Worm (Caenorhabditis elegans) whole organism, L3 larva: ENCODE data around the gene spp-28.

Experiments
- R02D3.7 ChIP-seq: fragments of 150-350 bp; optimal IDR thresholded peaks from 2 replicates; lab custom pipeline; 2014; ENCODE audit warnings: missing biosample characterization, missing genetic modification characterization
- ZK546.5 ChIP-seq: sonication (generic microtip); optimal IDR thresholded peaks from 2 replicates; lab custom pipeline; 2017; ENCODE audit warnings: missing biosample characterization, missing genetic modification characterization
- ceh-16 ChIP-seq: sonication (generic microtip); optimal IDR thresholded peaks from 2 replicates; lab custom pipeline; 2017; ENCODE audit warnings: missing biosample characterization, missing genetic modification characterization
- ceh-28 ChIP-seq: fragments of 150-350 bp; optimal IDR thresholded peaks from 2 replicates; lab custom pipeline; 2014; ENCODE audit warnings: missing biosample characterization, missing genetic modification reagents, missing genetic modification characterization
- ceh-82 ChIP-seq: fragments of 150-350 bp; optimal IDR thresholded peaks from 2 replicates; lab custom pipeline; 2014; ENCODE audit warnings: missing biosample characterization, missing genetic modification characterization
- ceh-9 ChIP-seq: sonication (generic microtip); optimal IDR thresholded peaks from 2 replicates; lab custom pipeline; 2018; ENCODE audit warnings: missing biosample characterization, missing genetic modification characterization
- daf-12 ChIP-seq: fragments of 150-350 bp; optimal IDR thresholded peaks from 2 replicates; lab custom pipeline; 2014; ENCODE audit warnings: missing biosample characterization, missing genetic modification reagents, missing genetic modification characterization
- egl-27 ChIP-seq: sonication (generic microtip); optimal IDR thresholded peaks from 4 replicates; lab custom pipeline; 2017; ENCODE audit warnings: missing biosample characterization, missing genetic modification reagents, missing genetic modification characterization
- egl-5 ChIP-seq: fragments of 150-350 bp; optimal IDR thresholded peaks from 2 replicates; lab custom pipeline; 2017; ENCODE audit warnings: missing biosample characterization, missing genetic modification reagents, missing genetic modification characterization, inconsistent platforms
- elt-1 ChIP-seq: fragments of 150-350 bp; optimal IDR thresholded peaks from 2 replicates; lab custom pipeline; 2014; ENCODE audit warnings: missing biosample characterization, missing genetic modification characterization
- elt-2 ChIP-seq: sonication (generic microtip); optimal IDR thresholded peaks from 2 replicates; lab custom pipeline; 2016; ENCODE audit warnings: missing genetic modification reagents, mild to moderate bottlenecking, missing genetic modification characterization, missing compliant biosample characterization
- elt-3 ChIP-seq, 3 experiments: fragments of 150-350 bp in 1 of 3; sonication (generic microtip) in 2 of 3; optimal IDR thresholded peaks; 2 replicates in 2 of 3; 4 replicates in 1 of 3; lab custom pipeline; 2014 to 2017; ENCODE audit warnings: missing biosample characterization in 3 of 3, missing genetic modification characterization in 3 of 3
- eor-1 ChIP-seq, 2 experiments: fragments of 150-350 bp; optimal IDR thresholded peaks; 2 replicates each; lab custom pipeline; 2014 to 2018; ENCODE audit warnings: missing biosample characterization in 2 of 2, missing genetic modification characterization in 2 of 2
- fkh-10 ChIP-seq: sonication (generic microtip); optimal IDR thresholded peaks from 2 replicates; lab custom pipeline; 2017; ENCODE audit warnings: missing biosample characterization, missing genetic modification reagents, missing genetic modification characterization
- fkh-2 ChIP-seq: fragments of 150-350 bp; optimal IDR thresholded peaks from 2 replicates; lab custom pipeline; 2014; ENCODE audit warnings: missing biosample characterization, missing genetic modification reagents, missing genetic modification characterization
- fos-1 ChIP-seq: fragments of 150-350 bp; optimal IDR thresholded peaks from 2 replicates; lab custom pipeline; 2014; ENCODE audit warnings: missing biosample characterization, missing genetic modification characterization
- hmg-11 ChIP-seq: sonication (generic microtip); optimal IDR thresholded peaks from 2 replicates; lab custom pipeline; 2016; ENCODE audit warnings: missing genetic modification characterization, missing compliant biosample characterization
- lin-15B ChIP-seq: fragments of 150-350 bp; optimal IDR thresholded peaks from 2 replicates; lab custom pipeline; 2014; ENCODE audit warnings: missing biosample characterization, missing genetic modification characterization
- mdl-1 ChIP-seq: fragments of 150-350 bp; optimal IDR thresholded peaks from 2 replicates; lab custom pipeline; 2014; ENCODE audit warnings: missing biosample characterization, missing genetic modification characterization
- mml-1 ChIP-seq: fragments of 150-350 bp; sonication (generic microtip); optimal IDR thresholded peaks from 3 replicates; lab custom pipeline; 2014; ENCODE audit warnings: missing biosample characterization, missing genetic modification characterization
- nfya-1 ChIP-seq: sonication (generic microtip); optimal IDR thresholded peaks from 2 replicates; lab custom pipeline; 2017; ENCODE audit warnings: missing genetic modification characterization, mild to moderate bottlenecking, missing compliant biosample characterization, antibody characterized with exemption, moderate library complexity; ENCODE audit not compliant: insufficient read depth
- nhr-11 ChIP-seq: fragments of 150-350 bp; optimal IDR thresholded peaks from 2 replicates; lab custom pipeline; 2014; ENCODE audit warnings: missing biosample characterization, missing genetic modification characterization
- nhr-23 ChIP-seq: fragments of 150-350 bp; optimal IDR thresholded peaks from 2 replicates; lab custom pipeline; 2014; ENCODE audit warnings: missing biosample characterization, missing genetic modification reagents, missing genetic modification characterization
- nhr-237 ChIP-seq: fragments of 150-350 bp; optimal IDR thresholded peaks from 2 replicates; lab custom pipeline; 2014; ENCODE audit warnings: missing biosample characterization, missing genetic modification characterization
- nhr-25 ChIP-seq: sonication (generic microtip); optimal IDR thresholded peaks from 2 replicates; lab custom pipeline; 2017; ENCODE audit warnings: missing biosample characterization, missing genetic modification characterization
- nhr-28 ChIP-seq: fragments of 150-350 bp; optimal IDR thresholded peaks from 2 replicates; lab custom pipeline; 2014; ENCODE audit warnings: missing biosample characterization, missing genetic modification characterization
- nhr-43 ChIP-seq: sonication (generic microtip); optimal IDR thresholded peaks from 2 replicates; lab custom pipeline; 2016; ENCODE audit warnings: mild to moderate bottlenecking, missing genetic modification characterization, missing compliant biosample characterization; ENCODE audit not compliant: poor library complexity, severe bottlenecking
- nhr-67 ChIP-seq: fragments of 150-350 bp; optimal IDR thresholded peaks from 2 replicates; lab custom pipeline; 2014; ENCODE audit warnings: missing biosample characterization, missing genetic modification characterization
- nhr-76 ChIP-seq: fragments of 150-350 bp; sonication (generic microtip); optimal IDR thresholded peaks from 5 replicates; lab custom pipeline; 2014; ENCODE audit warnings: missing biosample characterization, missing genetic modification characterization
- nhr-77 ChIP-seq: fragments of 150-350 bp; optimal IDR thresholded peaks from 2 replicates; lab custom pipeline; 2014; ENCODE audit warnings: missing biosample characterization, missing genetic modification characterization
- pha-4 ChIP-seq: fragments of 150-350 bp; optimal IDR thresholded peaks from 2 replicates; lab custom pipeline; 2014; ENCODE audit warnings: missing biosample characterization, missing genetic modification reagents, missing genetic modification characterization
- pqm-1 ChIP-seq: fragments of 150-350 bp; optimal IDR thresholded peaks from 2 replicates; lab custom pipeline; 2017; ENCODE audit warnings: missing biosample characterization, missing genetic modification characterization, inconsistent platforms
- sea-2 ChIP-seq: fragments of 150-350 bp; sonication (generic microtip); optimal IDR thresholded peaks from 4 replicates; lab custom pipeline; 2014; ENCODE audit warnings: missing biosample characterization, missing genetic modification reagents, missing genetic modification characterization
- skn-1 ChIP-seq: fragments of 150-350 bp; optimal IDR thresholded peaks from 2 replicates; lab custom pipeline; 2014; ENCODE audit warnings: missing biosample characterization, missing genetic modification characterization
- snpc-4 ChIP-seq: fragments of 150-350 bp; optimal IDR thresholded peaks from 2 replicates; lab custom pipeline; 2014; ENCODE audit warnings: missing biosample characterization, missing genetic modification characterization
- tbx-2 ChIP-seq: sonication (generic microtip); optimal IDR thresholded peaks from 2 replicates; lab custom pipeline; 2016; ENCODE audit warnings: mild to moderate bottlenecking, missing genetic modification characterization, missing compliant biosample characterization
- unc-39 ChIP-seq: sonication (generic microtip); optimal IDR thresholded peaks from 4 replicates; lab custom pipeline; 2017; ENCODE audit warnings: missing biosample characterization, missing genetic modification characterization
- zag-1 ChIP-seq: fragments of 150-350 bp; optimal IDR thresholded peaks from 2 replicates; lab custom pipeline; 2014; ENCODE audit warnings: missing biosample characterization, missing genetic modification characterization
- ztf-11 ChIP-seq: fragments of 150-350 bp; optimal IDR thresholded peaks from 2 replicates; lab custom pipeline; 2014; ENCODE audit warnings: missing biosample characterization, missing genetic modification characterization
- ztf-4 ChIP-seq: fragments of 150-350 bp; optimal IDR thresholded peaks from 2 replicates; lab custom pipeline; 2014; ENCODE audit warnings: missing biosample characterization, missing genetic modification characterization

spp-28 gene

DNA sequence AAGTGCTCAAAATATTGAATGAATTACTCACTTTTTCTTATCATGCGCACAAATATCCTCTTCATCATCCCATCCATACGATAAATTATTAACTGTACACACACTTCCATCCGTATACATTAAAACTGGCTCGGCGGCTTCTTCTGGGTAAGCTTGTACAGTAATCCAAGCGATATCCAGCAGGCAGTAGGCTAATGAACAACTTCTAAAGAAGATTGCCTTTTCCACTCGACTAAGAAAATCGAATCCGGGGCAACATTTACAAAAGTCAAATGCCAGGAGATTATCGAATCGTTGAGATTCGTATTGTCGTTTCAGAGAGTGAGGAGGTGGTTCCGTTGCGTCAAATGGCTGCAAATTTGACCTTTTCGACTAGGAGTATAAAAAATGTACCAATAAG, 41.2 kb upstream of the spp-28 start:
- no peak for TF ChIP-seq eor-1 (tag; optimal IDR thresholded peaks at IDR 0.05; lab: Kevin White, UChicago)
- no peak for TF ChIP-seq unc-39 (tag; lab: Kevin White, UChicago)
- TF ChIP-seq mdl-1 = no peak
- no peak for TF ChIP-seq ceh-28 (tag; lab: Kevin White, UChicago)
- no peak for TF ChIP-seq daf-12 (tag; lab: Kevin White, UChicago)
- TF ChIP-seq egl-27 (tag; lab: Kevin White, UChicago) = no peak
- no peak for TF ChIP-seq elt-2 (tag; lab: Kevin White, UChicago)
- TF ChIP-seq nhr-77 = no peak
- TF ChIP-seq elt-1 (tag; lab: Kevin White, UChicago) = no peak
- TF ChIP-seq nhr-76 = no peak
- no peak for TF ChIP-seq nhr-237
- no peak for TF ChIP-seq ZK546.5
- no peak for TF ChIP-seq nhr-28 (tag; lab: Kevin White, UChicago)
- TF ChIP-seq pha-4 (tag; lab: Kevin White, UChicago) = no peak
- no peak for TF ChIP-seq fkh-2 (tag; lab: Kevin White, UChicago)
- TF ChIP-seq nhr-67 = no peak
- no peak for TF ChIP-seq ceh-82 (tag; lab: Kevin White, UChicago)
- no peak for TF ChIP-seq nhr-43 (tag; lab: Kevin White, UChicago)
- TF ChIP-seq ztf-4 = no peak
- no peak for TF ChIP-seq snpc-4 (tag; lab: Kevin White, UChicago)

DNA sequence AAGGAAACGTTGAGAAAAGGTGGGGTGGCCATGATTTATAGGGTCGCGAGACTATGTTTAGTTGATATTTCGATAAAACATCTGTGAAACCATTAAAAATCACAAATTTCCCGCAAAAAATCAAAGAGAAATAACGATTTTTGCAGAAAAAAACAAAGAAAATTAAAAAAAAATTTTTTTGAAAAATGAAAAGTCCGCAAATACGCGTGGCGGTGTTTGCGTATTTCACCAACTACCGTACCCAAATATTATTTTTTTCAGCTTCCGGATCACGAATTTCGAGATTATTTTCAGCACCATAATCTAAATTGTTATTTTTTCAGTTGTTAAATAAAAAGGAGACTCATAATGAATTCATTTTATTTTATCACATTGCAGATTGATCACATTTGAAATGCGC, 40.0 kb upstream of the spp-28 start:
- no peak for TF ChIP-seq fkh-10 (GFP tag; lab: Kevin White, UChicago)
- TF ChIP-seq R02D3.7 (tag; lab: Kevin White, UChicago) = no peak
- TF ChIP-seq ZK546.5 = no peak
- no peak for TF ChIP-seq nhr-67
- TF ChIP-seq pha-4 (tag; lab: Kevin White, UChicago) = no peak
- no peak for TF ChIP-seq sea-2 (GFP tag; lab: Kevin White, UChicago)
- no peak for TF ChIP-seq ztf-4
- TF ChIP-seq nhr-11 (tag; lab: Kevin White, UChicago) = no peak
- TF ChIP-seq nhr-25 (tag; lab: Kevin White, UChicago) = no peak
- no peak for TF ChIP-seq nhr-28 (tag; lab: Kevin White, UChicago)
- no peak for TF ChIP-seq mml-1
- TF ChIP-seq ceh-9 (tag; lab: Kevin White, UChicago) = no peak
- TF ChIP-seq fos-1 (tag; lab: Kevin White, UChicago) = no peak
- no peak for TF ChIP-seq skn-1 (tag; lab: Kevin White, UChicago)
- no peak for TF ChIP-seq ztf-11 (tag; lab: Kevin White, UChicago)
- no peak for TF ChIP-seq eor-1 (tag; optimal IDR thresholded peaks at IDR 0.05; lab: Kevin White, UChicago)
- TF ChIP-seq zag-1 = no peak
- TF ChIP-seq ceh-16 = no peak

DNA sequence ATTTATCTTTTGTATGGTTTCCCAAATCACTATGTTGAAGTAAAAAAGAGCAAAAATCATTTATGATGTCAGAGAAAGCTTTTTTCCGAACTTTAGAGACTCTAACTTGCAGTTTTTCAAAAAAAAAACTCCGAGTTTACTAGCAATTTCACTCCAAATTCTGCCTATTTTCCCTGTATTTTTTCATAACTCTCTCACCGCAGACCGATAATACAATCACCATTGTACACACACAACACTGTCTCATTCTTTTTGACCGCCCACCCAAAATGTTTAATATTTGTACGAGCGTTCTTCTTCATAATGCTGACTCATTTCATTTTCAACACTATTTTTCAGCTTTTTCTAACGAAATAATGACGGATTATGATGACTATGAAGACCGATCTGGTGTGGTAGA, 38.7 kb upstream of the spp-28 start, which contains the start of gene F43C1.5:
Gene F43C1.5, plus strand, starts transcription at position 301 of the 400 bp plus-strand sequence.
- TF ChIP-seq egl-27 (tag; lab: Kevin White, UChicago) = no peak
- TF ChIP-seq fkh-10 (GFP tag; lab: Kevin White, UChicago) = no peak
- no peak for TF ChIP-seq tbx-2 (tag; lab: Kevin White, UChicago)
- no peak for TF ChIP-seq nfya-1 (tag; lab: Kevin White, UChicago)
- no peak for TF ChIP-seq ztf-4
- no peak for TF ChIP-seq elt-3 (tag; optimal IDR thresholded peaks at IDR 0.05; lab: Kevin White, UChicago)
- no peak for TF ChIP-seq hmg-11 (tag; lab: Kevin White, UChicago)
- TF ChIP-seq sea-2 (GFP tag; lab: Kevin White, UChicago) = no peak
- no peak for TF ChIP-seq nhr-11 (tag; lab: Kevin White, UChicago)
- no peak for TF ChIP-seq nhr-43 (tag; lab: Kevin White, UChicago)
- TF ChIP-seq skn-1 (tag; lab: Kevin White, UChicago) = no peak
- TF ChIP-seq lin-15B (tag; lab: Kevin White, UChicago) = no peak
- no peak for TF ChIP-seq nhr-28 (tag; lab: Kevin White, UChicago)
- TF ChIP-seq nhr-76 = no peak
- TF ChIP-seq nhr-23 = no peak
- TF ChIP-seq pqm-1 = no peak
- no peak for TF ChIP-seq snpc-4 (tag; lab: Kevin White, UChicago)
- TF ChIP-seq egl-5 (tag; lab: Kevin White, UChicago) = no peak
- no peak for TF ChIP-seq ceh-82 (tag; lab: Kevin White, UChicago)
- TF ChIP-seq zag-1 = no peak
- TF ChIP-seq, all 47 proteins: peak for 0
